Worm (Caenorhabditis elegans) whole organism, mixed stage, embryonic: ENCODE measurements around the gene C05E7.3.

Experiments
- ham-2 ChIP-seq: fragments of 200-800 bp; sonication (Bioruptor generic); optimal IDR thresholded peaks from 2 replicates; lab custom pipeline; 2018; ENCODE audit warnings: mild to moderate bottlenecking, missing genetic modification characterization, missing compliant biosample characterization
- lsy-2 ChIP-seq: fragments of 150-350 bp; optimal IDR thresholded peaks from 2 replicates; lab custom pipeline; 2014; ENCODE audit warnings: missing biosample characterization, missing genetic modification characterization
- mab-5 ChIP-seq: fragments of 150-350 bp; optimal IDR thresholded peaks from 2 replicates; lab custom pipeline; 2014; ENCODE audit warnings: missing biosample characterization, missing genetic modification characterization
- mep-1 ChIP-seq: fragments of 150-350 bp; optimal IDR thresholded peaks from 2 replicates; lab custom pipeline; 2017; ENCODE audit warnings: missing biosample characterization, missing genetic modification reagents, missing genetic modification characterization, inconsistent platforms
- nhr-12 ChIP-seq: fragments of 150-350 bp; optimal IDR thresholded peaks from 2 replicates; lab custom pipeline; 2014; ENCODE audit warnings: missing biosample characterization, missing genetic modification characterization
- sem-2 ChIP-seq: fragments of 200-800 bp; sonication (Bioruptor generic); optimal IDR thresholded peaks from 2 replicates; lab custom pipeline; 2018; ENCODE audit warnings: mild to moderate bottlenecking, missing genetic modification characterization, missing compliant biosample characterization
- tbx-8 ChIP-seq: fragments of 200-800 bp; sonication (Bioruptor generic); optimal IDR thresholded peaks from 2 replicates; lab custom pipeline; 2018; ENCODE audit warnings: mild to moderate bottlenecking, missing genetic modification characterization, moderate library complexity, missing compliant biosample characterization
- zip-8 ChIP-seq: fragments of 150-350 bp; optimal IDR thresholded peaks from 2 replicates; lab custom pipeline; 2014; ENCODE audit warnings: missing biosample characterization, missing genetic modification characterization
- ztf-11 ChIP-seq: fragments of 150-350 bp; optimal IDR thresholded peaks from 2 replicates; lab custom pipeline; 2014; ENCODE audit warnings: missing biosample characterization, missing genetic modification characterization

DNA sequence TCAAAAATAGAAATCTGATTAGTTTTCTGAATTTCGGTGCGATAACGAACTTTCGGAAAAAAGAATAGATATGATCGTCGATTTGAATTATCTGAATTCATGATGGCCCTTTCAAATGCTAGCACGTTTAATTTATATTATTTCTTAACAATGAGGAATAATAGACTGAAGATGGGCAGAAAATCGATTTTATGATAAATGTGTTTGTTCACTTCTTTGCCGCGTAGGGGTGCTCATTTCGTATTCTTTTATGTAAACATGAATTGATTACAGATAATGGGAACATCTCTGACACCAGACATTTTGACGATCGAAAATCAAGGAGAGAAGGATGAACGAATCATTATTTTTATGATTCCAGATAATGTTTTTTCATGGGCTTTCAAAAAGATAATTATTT, 31.0 kb upstream of the C05E7.3 start, which contains the start of gene F11C1.9:
- TF ChIP-seq lsy-2 (tag; lab: Kevin White, UChicago), result no peak
- TF ChIP-seq ztf-11, result no peak
- no peak for TF ChIP-seq tbx-8
- TF ChIP-seq ham-2 (GFP tag; lab: Kevin White, UChicago), result no peak
- no peak for TF ChIP-seq nhr-12 (tag; lab: Kevin White, UChicago)
- TF ChIP-seq sem-2 (GFP tag; lab: Kevin White, UChicago), result no peak
- TF ChIP-seq mep-1, result no peak
- TF ChIP-seq mab-5, result no peak
- no peak for TF ChIP-seq zip-8 (tag; lab: Kevin White, UChicago)
